Fruit fly (Drosophila melanogaster) Kc167 (cell line): Measurements from ENCODE around the gene ATP6AP2.

Experiments used
- Myc ChIP-seq: fragments of >200 bp; optimal IDR thresholded peaks from 2 replicates; lab custom pipeline; 2017; ENCODE audit warnings: missing external identifiers
- Sin3A ChIP-seq: fragments of >200 bp; optimal IDR thresholded peaks from 2 replicates; lab custom pipeline; 2018; ENCODE audit warnings: missing external identifiers
- h ChIP-seq: fragments of >200 bp; optimal IDR thresholded peaks from 3 replicates; lab custom pipeline; 2018; ENCODE audit warnings: missing external identifiers
- insv ChIP-seq: fragments of >200 bp; optimal IDR thresholded peaks from 3 replicates; lab custom pipeline; 2018; ENCODE audit warnings: missing external identifiers
- psq ChIP-seq: fragments of >200 bp; optimal IDR thresholded peaks from 2 replicates; lab custom pipeline; 2017; ENCODE audit warnings: missing external identifiers
- ttk ChIP-seq: sonication (Bioruptor generic); optimal IDR thresholded peaks from 2 replicates; lab custom pipeline; 2017; ENCODE audit warnings: missing external identifiers

DNA sequence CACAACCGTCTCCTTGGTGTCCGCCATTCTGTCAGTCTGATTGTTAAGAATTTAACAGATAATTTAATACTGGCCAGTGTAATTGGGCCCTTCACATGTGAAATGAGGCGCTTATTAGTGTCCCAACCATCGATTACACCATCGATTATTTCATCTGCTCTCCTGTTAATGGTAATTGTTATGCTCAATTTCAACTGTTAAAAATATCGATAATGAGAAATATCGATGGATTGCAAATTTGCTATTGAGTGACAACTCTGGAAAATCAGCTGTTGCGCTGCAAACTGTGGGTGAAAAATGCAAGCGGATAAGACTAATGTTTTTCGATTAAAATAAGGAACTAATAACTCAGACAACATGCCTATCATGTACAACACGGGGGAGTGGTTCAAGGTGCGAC lies 6.3 kb downstream of the ATP6AP2 start, which contains the start of the genes TrpRS and Vps16A:
- no peak for TF ChIP-seq insv
- no peak for TF ChIP-seq Myc (lab: Kevin White, UChicago)
- TF ChIP-seq psq: no peak
- no peak for TF ChIP-seq h (lab: Kevin White, UChicago)
- no peak for TF ChIP-seq ttk (lab: Kevin White, UChicago)
- no peak for TF ChIP-seq Sin3A (lab: Kevin White, UChicago)
